Fruit fly (Drosophila melanogaster): Measurements from ENCODE around the gene rept.
A peak's percentile ranks its signal among the peaks of the same experiment; 100 is the strongest.

The rept gene

dm6 chr3L:19260278-19260803 is 5.2 kb downstream of the rept start, which contains the start of gene nes (continued):
- peak in 1 of 2 experiments; percentile 80 for TF ChIP-seq Hr78 (GFP tag; optimal IDR thresholded peaks at IDR 0.05)
- TF ChIP-seq CG31388 (GFP tag; optimal IDR thresholded peaks at IDR 0.05), result no peak
- TF ChIP-seq slp2 (GFP tag; optimal IDR thresholded peaks at IDR 0.05), result no peak
- TF ChIP-seq Ets65A (GFP tag), result peak; percentile 82
- TF ChIP-seq Hmr (GFP tag; optimal IDR thresholded peaks at IDR 0.05), result peak; percentile 20
- TF ChIP-seq ham (GFP tag; IDR thresholded peaks at IDR 0.05), result no peak
- TF ChIP-seq Trl (optimal IDR thresholded peaks at IDR 0.05), result no peak
- no peak for TF ChIP-seq Trl (GFP tag; optimal IDR thresholded peaks at IDR 0.05)
- peak; percentile 38 for TF ChIP-seq Xbp1 (GFP tag; optimal IDR thresholded peaks at IDR 0.05)
- no peak for TF ChIP-seq fru (optimal IDR thresholded peaks at IDR 0.05)
- no peak for TF ChIP-seq H2.0 (GFP tag; IDR thresholded peaks at IDR 0.05)
- no peak for TF ChIP-seq TFAM (GFP tag; optimal IDR thresholded peaks at IDR 0.05)
- 0 out of 3 replicates have a peak, but pooled peaks have one; percentile 29 for TF ChIP-seq knrl (GFP tag; IDR thresholded peaks at IDR 0.05; ENCODE audit: partially characterized antibody)
- no peak for TF ChIP-seq CG6791 (GFP tag; IDR thresholded peaks at IDR 0.05; ENCODE audit: partially characterized antibody)
- TF ChIP-seq slou (GFP tag; optimal IDR thresholded peaks at IDR 0.05), result no peak
- no peak for TF ChIP-seq Hr39 (optimal IDR thresholded peaks at IDR 0.05)
- no peak for TF ChIP-seq E2f1 (GFP tag; IDR thresholded peaks at IDR 0.05)
- peak; percentile 41 for TF ChIP-seq Scr (GFP tag; IDR thresholded peaks at IDR 0.05; ENCODE audit: partially characterized antibody)
- peak; percentile 14 for TF ChIP-seq CrebB (tag; optimal IDR thresholded peaks at IDR 0.05)
- TF ChIP-seq CG6683 (GFP tag; optimal IDR thresholded peaks at IDR 0.05), result no peak
- peak; percentile 74 for TF ChIP-seq sens (GFP tag)
- peak; percentile 47; the same call in 1 of the 2 replicates for TF ChIP-seq CG13287 (GFP tag; IDR thresholded peaks at IDR 0.05; ENCODE audit: partially characterized antibody)
- TF ChIP-seq CG7928 (GFP tag; optimal IDR thresholded peaks at IDR 0.05), result no peak
- TF ChIP-seq CG2678 (tag; optimal IDR thresholded peaks at IDR 0.05), result no peak
- peak; percentile 49 for TF ChIP-seq CG10267 (tag; optimal IDR thresholded peaks at IDR 0.05)
- no peak for TF ChIP-seq CG14014 (GFP tag; IDR thresholded peaks at IDR 0.05)
- peak; percentile 46; the same call in 1 of the 2 replicates for TF ChIP-seq sob (GFP tag; IDR thresholded peaks at IDR 0.05)
- no peak for TF ChIP-seq CG31224 (GFP tag; IDR thresholded peaks at IDR 0.05)
- no peak for TF ChIP-seq Bteb2 (GFP tag; optimal IDR thresholded peaks at IDR 0.05)
- TF ChIP-seq CG8281 (tag; optimal IDR thresholded peaks at IDR 0.05), result no peak
- TF ChIP-seq Sry-δ (GFP tag; optimal IDR thresholded peaks at IDR 0.05), result no peak
- no peak for TF ChIP-seq Atf3 (GFP tag; optimal IDR thresholded peaks at IDR 0.05)
- TF ChIP-seq bowl (GFP tag; IDR thresholded peaks at IDR 0.05), result no peak
- TF ChIP-seq toy (GFP tag; IDR thresholded peaks at IDR 0.05), result no peak
- TF ChIP-seq cas (GFP tag; IDR thresholded peaks at IDR 0.05), result no peak
- TF ChIP-seq CG3163 (GFP tag; optimal IDR thresholded peaks at IDR 0.05), result no peak

- peak; percentile 53 for TF ChIP-seq stwl (tag; optimal IDR thresholded peaks at IDR 0.05)
- TF ChIP-seq CG6272 (GFP tag; IDR thresholded peaks at IDR 0.05), result peak; percentile 50; the same call in 1 of the 2 replicates
- peak; percentile 20 for TF ChIP-seq gem (tag; optimal IDR thresholded peaks at IDR 0.05)
- TF ChIP-seq CG6854 (GFP tag; optimal IDR thresholded peaks at IDR 0.05), result no peak
- peak; percentile 37; the same call in 1 of the 2 replicates for TF ChIP-seq lmd (GFP tag; IDR thresholded peaks at IDR 0.05)
- peak; percentile 7 for TF ChIP-seq grau (tag; optimal IDR thresholded peaks at IDR 0.05)
- peak; percentile 25 for TF ChIP-seq CG13775 (GFP tag; optimal IDR thresholded peaks at IDR 0.05)
- 0 out of 2 replicates have a peak, but pooled peaks have one; percentile 20 for TF ChIP-seq E2f2 (GFP tag; IDR thresholded peaks at IDR 0.05)
- peak; percentile 16 for TF ChIP-seq Dp (GFP tag; optimal IDR thresholded peaks at IDR 0.05)
- TF ChIP-seq Fer2 (tag; optimal IDR thresholded peaks at IDR 0.05), result no peak
- peak; percentile 25 for TF ChIP-seq NfI (GFP tag; optimal IDR thresholded peaks at IDR 0.05)
- peak; percentile 48 for TF ChIP-seq CG9797 (GFP tag; optimal IDR thresholded peaks at IDR 0.05)
- TF ChIP-seq gfzf (GFP tag; optimal IDR thresholded peaks at IDR 0.05), result peak; percentile 64
- peak; percentile 34 for TF ChIP-seq CG2712 (tag; optimal IDR thresholded peaks at IDR 0.05)
- no peak for TF ChIP-seq CG7372 (GFP tag; IDR thresholded peaks at IDR 0.05)
- no peak for TF ChIP-seq CG10543 (GFP tag; optimal IDR thresholded peaks at IDR 0.05)
- 0 out of 2 replicates have a peak, but pooled peaks have one; percentile 33 for TF ChIP-seq CG14014 (GFP tag; IDR thresholded peaks at IDR 0.05)
- peak in 1 of 2 experiments; percentile 14 for TF ChIP-seq bsh (GFP tag; optimal IDR thresholded peaks at IDR 0.05)
These were observed 6.1 kb downstream of the rept start, which contains the start of gene Bet1 for dm6 chr3L:19261213-19261612. Bet1 (plus strand) TSS chr3L:19261394.

Measured in whole organism, embryonic.